Worm (Caenorhabditis elegans): ENCODE results near the gene lgc-54.

DNA sequence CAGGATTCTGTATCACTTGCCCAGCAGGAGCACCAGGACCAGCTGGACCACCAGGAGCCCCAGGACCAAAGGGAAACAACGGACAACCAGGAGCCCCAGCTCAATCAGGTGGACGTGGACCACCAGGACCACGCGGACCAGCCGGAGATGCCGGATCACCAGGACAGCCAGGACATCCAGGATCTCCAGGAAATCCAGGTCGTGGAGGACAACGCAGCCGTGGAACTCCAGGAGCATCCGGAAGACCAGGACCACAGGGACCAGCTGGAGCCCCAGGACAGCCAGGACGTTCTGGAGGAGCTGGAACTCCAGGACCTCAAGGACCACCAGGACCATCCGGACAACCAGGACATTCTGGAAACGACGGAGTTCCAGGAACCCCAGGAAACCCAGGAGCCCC is 10.4 kb downstream of the lgc-54 start:
- TF ChIP-seq unc-130 (GFP tag; optimal IDR thresholded peaks at IDR 0.05), result no peak
- no peak for TF ChIP-seq mxl-1 (tag; optimal IDR thresholded peaks at IDR 0.05)
- TF ChIP-seq hmg-20 (GFP tag; IDR thresholded peaks at IDR 0.05), result no peak
- TF ChIP-seq attf-3 (GFP tag; conservative IDR thresholded peaks at IDR 0.05), result no peak
- no peak for TF ChIP-seq zim-3 (tag; optimal IDR thresholded peaks at IDR 0.05)
- TF ChIP-seq ceh-27 (GFP tag; optimal IDR thresholded peaks at IDR 0.05), result no peak
- TF ChIP-seq F57A8.1 (GFP tag; optimal IDR thresholded peaks at IDR 0.05), result no peak
- TF ChIP-seq pha-4 (tag; optimal IDR thresholded peaks at IDR 0.05), result no peak
- no peak for TF ChIP-seq ama-1 (optimal IDR thresholded peaks at IDR 0.05)
- no peak for TF ChIP-seq ama-1 (GFP tag; optimal IDR thresholded peaks at IDR 0.05)
